Fruit fly (Drosophila melanogaster): ENCODE data around the gene msl-1.

msl-1 gene

DNA sequence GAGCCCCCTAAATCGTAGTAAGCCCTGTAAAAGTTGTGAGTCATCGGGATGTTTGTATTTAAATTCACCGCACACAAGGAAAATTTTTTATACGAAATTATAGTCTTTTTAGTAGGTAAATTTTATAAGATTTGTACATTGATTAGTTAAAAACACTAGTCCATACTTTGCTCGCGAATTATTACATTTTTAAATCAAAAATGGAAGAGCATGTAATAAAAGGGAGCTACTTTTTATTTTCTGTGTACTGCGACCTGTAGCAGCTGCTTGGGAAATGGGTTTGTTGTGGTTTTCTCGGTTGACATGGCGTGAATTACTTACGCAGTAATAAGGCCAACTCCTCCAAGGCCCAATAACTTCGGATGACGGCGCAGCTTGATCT lies 6.1 kb upstream of the msl-1 start (continued):
- no peak for TF ChIP-seq CG32532 (GFP tag; IDR thresholded peaks at IDR 0.05)
- TF ChIP-seq CG14441 (GFP tag; IDR thresholded peaks at IDR 0.05): peak; percentile 35; the same call in 1 of the 2 replicates
- TF ChIP-seq CG15269 (tag; optimal IDR thresholded peaks at IDR 0.05): peak; percentile 3
- TF ChIP-seq B-H1 (GFP tag; IDR thresholded peaks at IDR 0.05): 0 out of 3 replicates have a peak, but pooled peaks have one; percentile 22
- TF ChIP-seq en (GFP tag; optimal IDR thresholded peaks at IDR 0.05): no peak
- no peak for TF ChIP-seq CG5245 (GFP tag; optimal IDR thresholded peaks at IDR 0.05)
- TF ChIP-seq ro (GFP tag; IDR thresholded peaks at IDR 0.05): no peak
- TF ChIP-seq CG17612 (GFP tag; IDR thresholded peaks at IDR 0.05): no peak
- TF ChIP-seq CG14014 (GFP tag; IDR thresholded peaks at IDR 0.05): peak; percentile 37; the same call in 1 of the 2 replicates
- no peak for TF ChIP-seq Awh (GFP tag; IDR thresholded peaks at IDR 0.05)
- TF ChIP-seq D19A (tag; optimal IDR thresholded peaks at IDR 0.05): no peak
- no peak for TF ChIP-seq zen (tag; optimal IDR thresholded peaks at IDR 0.05)
- peak in 1 of 2 experiments; percentile 31 for TF ChIP-seq dpn (GFP tag; optimal IDR thresholded peaks at IDR 0.05)
- TF ChIP-seq Oli (tag; optimal IDR thresholded peaks at IDR 0.05): peak; percentile 31
- TF ChIP-seq CTCF (GFP tag; optimal IDR thresholded peaks at IDR 0.05): no peak
- TF ChIP-seq ara (GFP tag; IDR thresholded peaks at IDR 0.05): peak; percentile 33; the same call in 1 of the 2 replicates
- no peak for TF ChIP-seq CG5180 (GFP tag; optimal IDR thresholded peaks at IDR 0.05)
- no peak for TF ChIP-seq luna (GFP tag; optimal IDR thresholded peaks at IDR 0.05)
- TF ChIP-seq mam (GFP tag; optimal IDR thresholded peaks at IDR 0.05): peak; percentile 6
- TF ChIP-seq yki (optimal IDR thresholded peaks at IDR 0.05): no peak
- peak; percentile 33; the same call in 1 of the 2 replicates for TF ChIP-seq vvl (GFP tag; IDR thresholded peaks at IDR 0.05)
- no peak for TF ChIP-seq ab (GFP tag; optimal IDR thresholded peaks at IDR 0.05)
- TF ChIP-seq Rfx (GFP tag; IDR thresholded peaks at IDR 0.05): peak; percentile 80
- TF ChIP-seq kni (GFP tag; optimal IDR thresholded peaks at IDR 0.05): no peak
- no peak for TF ChIP-seq Dll (GFP tag; IDR thresholded peaks at IDR 0.05; ENCODE audit: partially characterized antibody)
- 0 out of 3 replicates have a peak, but pooled peaks have one; percentile 39 for TF ChIP-seq ci (GFP tag; IDR thresholded peaks at IDR 0.05)
- no peak for TF ChIP-seq twi (tag; optimal IDR thresholded peaks at IDR 0.05)
- TF ChIP-seq CG42726 (GFP tag; IDR thresholded peaks at IDR 0.05; ENCODE audit: partially characterized antibody): no peak
- TF ChIP-seq CG13123 (GFP tag; optimal IDR thresholded peaks at IDR 0.05): no peak
- no peak for TF ChIP-seq Ravus (GFP tag; IDR thresholded peaks at IDR 0.05)
- TF ChIP-seq CG10979 (tag; optimal IDR thresholded peaks at IDR 0.05): peak; percentile 8
- TF ChIP-seq Asciz (GFP tag; optimal IDR thresholded peaks at IDR 0.05): no peak
- TF ChIP-seq CG14710 (tag; optimal IDR thresholded peaks at IDR 0.05): no peak
- no peak for TF ChIP-seq pb (GFP tag; optimal IDR thresholded peaks at IDR 0.05)
- TF ChIP-seq Aef1 (GFP tag; IDR thresholded peaks at IDR 0.05): peak; percentile 39; the same call in 2 of the 3 replicates
- TF ChIP-seq pum (GFP tag; optimal IDR thresholded peaks at IDR 0.05): peak; percentile 21
- no peak for TF ChIP-seq nerfin-1 (tag; optimal IDR thresholded peaks at IDR 0.05)
- peak; percentile 48; the same call in 1 of the 2 replicates for TF ChIP-seq Ada2b (GFP tag; IDR thresholded peaks at IDR 0.05)
- TF ChIP-seq CHES-1-like (GFP tag; optimal IDR thresholded peaks at IDR 0.05): no peak
- peak; percentile 63; the same call in 2 of the 3 replicates for TF ChIP-seq dysf (GFP tag; IDR thresholded peaks at IDR 0.05)
- TF ChIP-seq BtbVII (GFP tag; optimal IDR thresholded peaks at IDR 0.05): no peak
- no peak for TF ChIP-seq prd (optimal IDR thresholded peaks at IDR 0.05)
- peak; percentile 43; the same call in 1 of the 3 replicates for TF ChIP-seq prd (GFP tag; IDR thresholded peaks at IDR 0.05)
- TF ChIP-seq ssp (GFP tag; IDR thresholded peaks at IDR 0.05): peak; percentile 30; the same call in 1 of the 2 replicates
- no peak for TF ChIP-seq sug (tag; optimal IDR thresholded peaks at IDR 0.05)
- peak; percentile 3 for TF ChIP-seq fd3F (GFP tag; optimal IDR thresholded peaks at IDR 0.05)
- no peak for TF ChIP-seq HHEX (GFP tag; optimal IDR thresholded peaks at IDR 0.05)
- TF ChIP-seq CG2712 (tag; optimal IDR thresholded peaks at IDR 0.05): peak; percentile 29
- TF ChIP-seq CG7839 (tag; optimal IDR thresholded peaks at IDR 0.05): peak; percentile 33
- no peak for TF ChIP-seq CG32772 (GFP tag; IDR thresholded peaks at IDR 0.05)
- TF ChIP-seq CG4282 (GFP tag; optimal IDR thresholded peaks at IDR 0.05): no peak
- peak; percentile 10 for TF ChIP-seq CG17359 (tag; optimal IDR thresholded peaks at IDR 0.05)
- no peak for TF ChIP-seq ken (GFP tag; IDR thresholded peaks at IDR 0.05)
